Worm (Caenorhabditis elegans) whole organism, young adult: Measurements from ENCODE around the gene fipr-17.

Source experiments
- B0035.1 ChIP-seq: sonication (generic microtip); optimal IDR thresholded peaks from 2 replicates; lab custom pipeline; 2016; ENCODE audit warnings: missing genetic modification characterization, mild to moderate bottlenecking, missing compliant biosample characterization, missing genotype, missing genetic modification reagents
- B0336.3 ChIP-seq: fragments of 200-800 bp; sonication (Bioruptor generic); IDR thresholded peaks from 2 replicates; pipeline ENCODE4 v1.3.6; 2022; ENCODE audit warnings: missing genetic modification characterization, missing compliant biosample characterization
- aptf-2 ChIP-seq: fragments of 200-800 bp; sonication (Bioruptor generic); conservative IDR thresholded peaks from 2 replicates; pipeline ENCODE4 v1.3.6; 2022; ENCODE audit warnings: missing genetic modification reagents, missing genetic modification characterization, missing compliant biosample characterization
- aptf-3 ChIP-seq: fragments of 200-800 bp; sonication (Bioruptor generic); IDR thresholded peaks from 2 replicates; pipeline ENCODE4 v1.3.6; 2022; ENCODE audit warnings: missing genetic modification characterization, missing compliant biosample characterization
- efl-1 ChIP-seq: fragments of 150-350 bp; optimal IDR thresholded peaks from 2 replicates; lab custom pipeline; 2014; ENCODE audit warnings: missing biosample characterization, missing genetic modification reagents, missing genetic modification characterization
- ets-4 ChIP-seq: fragments of 200-800 bp; sonication (Bioruptor generic); optimal IDR thresholded peaks from 2 replicates; lab custom pipeline; 2018; ENCODE audit warnings: mild to moderate bottlenecking, missing genetic modification characterization, missing compliant biosample characterization
- hlh-12 ChIP-seq: sonication (generic microtip); optimal IDR thresholded peaks from 2 replicates; lab custom pipeline; 2016; ENCODE audit warnings: missing genetic modification characterization, missing compliant biosample characterization
- pha-4 ChIP-seq: fragments of 150-350 bp; sonication (generic microtip); optimal IDR thresholded peaks from 2 replicates; lab custom pipeline; 2014; ENCODE audit warnings: missing biosample characterization, missing genetic modification reagents, missing genetic modification characterization
- zfh-2 ChIP-seq: fragments of 200-800 bp; sonication (Bioruptor generic); conservative IDR thresholded peaks from 2 replicates; pipeline ENCODE4 v1.3.6; 2022; ENCODE audit warnings: missing genetic modification reagents, missing genetic modification characterization, missing compliant biosample characterization

DNA sequence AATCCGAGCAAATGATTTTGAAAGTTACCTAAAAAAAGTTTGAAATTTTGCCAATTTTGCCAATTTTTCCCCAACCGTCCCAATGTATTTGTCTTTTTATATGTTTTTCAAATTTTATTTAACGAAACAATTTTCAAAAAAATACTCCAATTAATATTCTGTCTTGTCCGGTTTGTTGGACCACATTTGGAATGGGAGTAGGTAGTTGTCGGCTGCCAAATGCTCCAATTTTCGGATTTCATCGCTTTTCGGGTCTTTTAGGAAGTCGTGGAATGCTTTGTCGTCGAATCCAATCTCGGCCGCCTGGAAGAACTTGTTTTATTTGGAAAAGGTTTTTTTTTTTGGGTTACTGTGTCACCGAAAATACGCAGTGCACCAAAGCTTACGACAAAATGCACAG lies 17.7 kb upstream of the fipr-17 start:
- TF ChIP-seq ets-4 (GFP tag; lab: Kevin White, UChicago) (no peak), zfh-2 (GFP tag; lab: Robert Waterston, UW) (no peak), aptf-3 (no peak), aptf-2 (GFP tag; lab: Robert Waterston, UW) (no peak), B0336.3 (GFP tag; lab: Robert Waterston, UW) (no peak), efl-1 (GFP tag; lab: Kevin White, UChicago) (no peak), hlh-12 (tag; lab: Kevin White, UChicago) (no peak), B0035.1 (tag; lab: Kevin White, UChicago) (no peak), pha-4 (tag; lab: Kevin White, UChicago) (no peak)
